Worm (Caenorhabditis elegans) whole organism, early embryonic: ENCODE data around the gene R09E12.9.

ENCODE experiments used
- ama-1 ChIP-seq: fragments of 150-350 bp; optimal IDR thresholded peaks from 2 replicates; lab custom pipeline; 2014
- ceh-13 ChIP-seq: fragments of 200-800 bp; sonication (Bioruptor generic); optimal IDR thresholded peaks from 2 replicates; lab custom pipeline; 2018; ENCODE audit warnings: mild to moderate bottlenecking, missing genetic modification characterization, missing compliant biosample characterization
- pes-1 ChIP-seq: fragments of 200-800 bp; sonication (Bioruptor generic); IDR thresholded peaks from 2 replicates; pipeline ENCODE4 v1.3.6; 2022; ENCODE audit warnings: missing genetic modification reagents, missing genetic modification characterization, missing compliant biosample characterization
- scrt-1 ChIP-seq: fragments of 200-800 bp; sonication (Bioruptor generic); IDR thresholded peaks from 2 replicates; pipeline ENCODE4 v1.3.6; 2022; ENCODE audit warnings: missing genetic modification characterization, missing compliant biosample characterization

- TF ChIP-seq scrt-1 (no peak), ama-1 (lab: Kevin White, UChicago) (no peak), pes-1 (GFP tag; lab: Robert Waterston, UW) (no peak), ceh-13 (no peak)
Observed at ce11 chrV:797241-797640, 19.8 kb downstream of the R09E12.9 start.
